Worm (Caenorhabditis elegans): ENCODE measurements around the gene fbxb-118.

- no peak for TF ChIP-seq lsy-2 (tag; optimal IDR thresholded peaks at IDR 0.05)
- no peak for TF ChIP-seq elt-1 (tag; optimal IDR thresholded peaks at IDR 0.05; ENCODE audit: borderline replicate concordance, insufficient read depth)
- TF ChIP-seq blmp-1 (tag; optimal IDR thresholded peaks at IDR 0.05), result no peak
These were observed 4.2 kb upstream of the fbxb-118 start for ce11 chrII:4068141-4068540.

All from whole organism, mixed stage, embryonic.